Worm (Caenorhabditis elegans): ENCODE measurements around the gene F26F12.3.

Gene F26F12.3

ce11 chrV:5844349-5844760 is 1.2 kb downstream of the F26F12.3 start (continued):
- TF ChIP-seq daf-16 (GFP tag; optimal IDR thresholded peaks at IDR 0.05) (peak in 1 of 2 experiments; percentile 75), daf-16 (tag; optimal IDR thresholded peaks at IDR 0.05) (peak; percentile 60), ZK337.2 (GFP tag; IDR thresholded peaks at IDR 0.05) (no peak), mxl-3 (GFP tag; optimal IDR thresholded peaks at IDR 0.05) (peak; percentile 80), madf-9 (GFP tag; conservative IDR thresholded peaks at IDR 0.05) (0 out of 2 replicates have a peak, but pooled peaks have one; percentile 13), zfp-3 (GFP tag; conservative IDR thresholded peaks at IDR 0.05) (peak; percentile 8; the same call in 1 of the 2 replicates), F10B5.3 (tag; optimal IDR thresholded peaks at IDR 0.05) (no peak), nhr-42 (GFP tag; IDR thresholded peaks at IDR 0.05) (peak; percentile 60; the same call in 1 of the 2 replicates), lim-7 (GFP tag; IDR thresholded peaks at IDR 0.05) (no peak), ceh-20 (GFP tag; IDR thresholded peaks at IDR 0.05) (peak; percentile 79; the same call in 1 of the 2 replicates), D1046.2 (GFP tag; IDR thresholded peaks at IDR 0.05) (no peak), ztf-11 (tag; optimal IDR thresholded peaks at IDR 0.05) (no peak), snpc-4 (tag; optimal IDR thresholded peaks at IDR 0.05) (no peak), nhr-76 (tag; optimal IDR thresholded peaks at IDR 0.05) (no peak), egl-27 (tag; optimal IDR thresholded peaks at IDR 0.05) (no peak), fkh-10 (GFP tag; optimal IDR thresholded peaks at IDR 0.05) (no peak), spr-1 (tag; optimal IDR thresholded peaks at IDR 0.05) (peak; percentile 70), pha-4 (GFP tag; IDR thresholded peaks at IDR 0.05) (peak; percentile 53; the same call in 1 of the 2 replicates), pha-4 (tag; optimal IDR thresholded peaks at IDR 0.05) (no peak), ctbp-1 (GFP tag; IDR thresholded peaks at IDR 0.05) (no peak; the same call in 1 of the 2 replicates), hif-1 (tag; optimal IDR thresholded peaks at IDR 0.05) (peak in 1 of 2 experiments; percentile 18), ceh-62 (tag; optimal IDR thresholded peaks at IDR 0.05) (no peak), T20F7.1 (GFP tag; optimal IDR thresholded peaks at IDR 0.05) (peak; percentile 59), nhr-48 (tag; optimal IDR thresholded peaks at IDR 0.05) (peak; percentile 88), lin-29 (GFP tag; IDR thresholded peaks at IDR 0.05) (peak; percentile 66; the same call in 1 of the 2 replicates), ceh-32 (tag; optimal IDR thresholded peaks at IDR 0.05; ENCODE audit: poor library complexity) (no peak), aly-2 (tag; optimal IDR thresholded peaks at IDR 0.05) (no peak), daf-12 (tag; optimal IDR thresholded peaks at IDR 0.05) (no peak), cey-2 (tag; optimal IDR thresholded peaks at IDR 0.05; ENCODE audit: borderline replicate concordance, insufficient read depth) (peak; percentile 83), zag-1 (tag; optimal IDR thresholded peaks at IDR 0.05) (no peak), skn-1 (tag; optimal IDR thresholded peaks at IDR 0.05) (no peak), saeg-2 (GFP tag; IDR thresholded peaks at IDR 0.05) (no peak), daf-19 (GFP tag; conservative IDR thresholded peaks at IDR 0.05) (no peak), lin-38 (GFP tag; IDR thresholded peaks at IDR 0.05) (no peak; the same call in none of the 2 replicates), zfp-2 (tag; optimal IDR thresholded peaks at IDR 0.05) (no peak), Y5F2A.4 (GFP tag; optimal IDR thresholded peaks at IDR 0.05) (no peak), mxl-2 (GFP tag; conservative IDR thresholded peaks at IDR 0.05) (peak; percentile 64; the same call in 1 of the 2 replicates), ceh-44 (GFP tag; IDR thresholded peaks at IDR 0.05) (no peak), nhr-28 (tag; optimal IDR thresholded peaks at IDR 0.05) (peak; percentile 98), nhr-102 (tag; optimal IDR thresholded peaks at IDR 0.05) (peak; percentile 58), unc-39 (tag; optimal IDR thresholded peaks at IDR 0.05) (no peak), fos-1 (tag; optimal IDR thresholded peaks at IDR 0.05) (no peak), lin-13 (GFP tag; optimal IDR thresholded peaks at IDR 0.05) (peak; percentile 14)

All from whole organism, L4 larva.